Worm (Caenorhabditis elegans) whole organism, mixed stage, embryonic: ENCODE results near the gene C03C10.5.

Source experiments
- bed-3 ChIP-seq: fragments of 200-800 bp; sonication (Bioruptor generic); optimal IDR thresholded peaks from 3 replicates; lab custom pipeline; 2018; ENCODE audit warnings: mild to moderate bottlenecking, missing genetic modification characterization, moderate library complexity, missing compliant biosample characterization
- ces-1 ChIP-seq: fragments of 150-350 bp; optimal IDR thresholded peaks from 2 replicates; lab custom pipeline; 2014; ENCODE audit warnings: missing biosample characterization, missing genetic modification reagents, missing genetic modification characterization
- drap-1 ChIP-seq: fragments of 200-800 bp; sonication (Bioruptor generic); optimal IDR thresholded peaks from 3 replicates; lab custom pipeline; 2018; ENCODE audit warnings: mild to moderate bottlenecking, missing genetic modification characterization, missing compliant biosample characterization
- elt-1 ChIP-seq: sonication (generic microtip); optimal IDR thresholded peaks from 2 replicates; lab custom pipeline; 2017; ENCODE audit warnings: missing genetic modification characterization, mild to moderate bottlenecking, missing compliant biosample characterization, antibody characterized with exemption, moderate library complexity, borderline replicate concordance; ENCODE audit not compliant: insufficient read depth
- elt-3 ChIP-seq: fragments of 150-350 bp; optimal IDR thresholded peaks from 2 replicates; lab custom pipeline; 2014; ENCODE audit warnings: missing biosample characterization, missing genetic modification characterization
- flh-1 ChIP-seq: fragments of 200-800 bp; sonication (Bioruptor generic); optimal IDR thresholded peaks from 2 replicates; lab custom pipeline; 2018; ENCODE audit warnings: mild to moderate bottlenecking, missing genetic modification characterization, moderate library complexity, missing compliant biosample characterization
- ham-2 ChIP-seq: fragments of 200-800 bp; sonication (Bioruptor generic); optimal IDR thresholded peaks from 2 replicates; lab custom pipeline; 2018; ENCODE audit warnings: mild to moderate bottlenecking, missing genetic modification characterization, missing compliant biosample characterization
- hlh-1 ChIP-seq: fragments of 150-350 bp; optimal IDR thresholded peaks from 2 replicates; lab custom pipeline; 2014; ENCODE audit warnings: missing biosample characterization, missing genetic modification reagents, missing genetic modification characterization
- lsy-2 ChIP-seq: fragments of 150-350 bp; optimal IDR thresholded peaks from 2 replicates; lab custom pipeline; 2014; ENCODE audit warnings: missing biosample characterization, missing genetic modification characterization
- mab-5 ChIP-seq: fragments of 150-350 bp; optimal IDR thresholded peaks from 2 replicates; lab custom pipeline; 2014; ENCODE audit warnings: missing biosample characterization, missing genetic modification characterization
- mep-1 ChIP-seq: fragments of 150-350 bp; optimal IDR thresholded peaks from 2 replicates; lab custom pipeline; 2017; ENCODE audit warnings: missing biosample characterization, missing genetic modification reagents, missing genetic modification characterization, inconsistent platforms
- nhr-2 ChIP-seq: fragments of 150-350 bp; optimal IDR thresholded peaks from 2 replicates; lab custom pipeline; 2014; ENCODE audit warnings: missing biosample characterization, missing genetic modification characterization
- nhr-237 ChIP-seq: fragments of 150-350 bp; optimal IDR thresholded peaks from 2 replicates; lab custom pipeline; 2014; ENCODE audit warnings: missing biosample characterization, missing genetic modification characterization
- nhr-28 ChIP-seq: fragments of 150-350 bp; optimal IDR thresholded peaks from 2 replicates; lab custom pipeline; 2014; ENCODE audit warnings: missing biosample characterization, missing genetic modification characterization
- pha-4 ChIP-seq: fragments of 150-350 bp; optimal IDR thresholded peaks from 2 replicates; lab custom pipeline; 2018; ENCODE audit warnings: missing biosample characterization, missing genetic modification reagents, missing genetic modification characterization
- snpc-4 ChIP-seq: fragments of 150-350 bp; optimal IDR thresholded peaks from 2 replicates; lab custom pipeline; 2014; ENCODE audit warnings: missing biosample characterization, missing genetic modification characterization
- sptf-1 ChIP-seq: sonication (generic microtip); optimal IDR thresholded peaks from 2 replicates; lab custom pipeline; 2017; ENCODE audit warnings: mild to moderate bottlenecking, missing genetic modification characterization, moderate library complexity, missing compliant biosample characterization
- unc-120 ChIP-seq: sonication (generic microtip); optimal IDR thresholded peaks from 2 replicates; lab custom pipeline; 2017; ENCODE audit warnings: missing genetic modification characterization, missing compliant biosample characterization; ENCODE audit not compliant: poor library complexity, severe bottlenecking
- unc-62 ChIP-seq: fragments of 150-350 bp; optimal IDR thresholded peaks from 2 replicates; lab custom pipeline; 2014; ENCODE audit warnings: missing biosample characterization, missing genetic modification reagents, missing genetic modification characterization
- zip-8 ChIP-seq: fragments of 150-350 bp; optimal IDR thresholded peaks from 2 replicates; lab custom pipeline; 2014; ENCODE audit warnings: missing biosample characterization, missing genetic modification characterization

Gene C03C10.5

DNA sequence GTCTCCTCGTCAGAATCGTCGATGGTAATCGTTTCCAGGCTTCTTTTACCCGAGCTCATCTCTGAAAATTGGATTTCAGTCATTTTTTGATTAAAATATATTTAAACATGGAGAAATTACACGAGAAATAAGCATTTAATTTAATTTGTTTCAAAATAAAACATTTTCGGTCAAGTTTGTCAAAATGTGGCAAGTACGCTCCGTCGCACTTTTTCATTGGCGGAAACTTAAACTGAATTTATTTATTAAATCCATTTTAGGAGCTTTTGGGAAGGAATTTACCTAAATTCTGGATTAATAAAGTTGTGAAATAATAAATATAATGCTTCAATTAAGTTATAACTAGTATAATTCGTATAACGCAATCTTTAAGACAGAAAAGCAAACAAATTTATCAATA, 34.0 kb downstream of the C03C10.5 start, which contains the start of gene rcq-5:
Gene rcq-5, minus strand, starts transcription at position 83 of the 400 bp plus-strand sequence.
- no peak for TF ChIP-seq nhr-237 (tag; lab: Kevin White, UChicago)
- no peak for TF ChIP-seq mab-5 (tag; lab: Kevin White, UChicago)
- no peak for TF ChIP-seq unc-120
- peak; percentile 19 for TF ChIP-seq mep-1 (tag; lab: Kevin White, UChicago)
- TF ChIP-seq flh-1 (GFP tag; lab: Kevin White, UChicago) = no peak
- TF ChIP-seq ces-1 = peak; percentile 76
- no peak for TF ChIP-seq pha-4
- TF ChIP-seq nhr-28 (tag; lab: Kevin White, UChicago) = no peak
- no peak for TF ChIP-seq ham-2 (GFP tag; lab: Kevin White, UChicago)
- no peak for TF ChIP-seq elt-3 (tag; lab: Kevin White, UChicago)
- TF ChIP-seq sptf-1 (tag; lab: Kevin White, UChicago) = no peak
- TF ChIP-seq lsy-2 (tag; lab: Kevin White, UChicago) = peak; percentile 44

DNA sequence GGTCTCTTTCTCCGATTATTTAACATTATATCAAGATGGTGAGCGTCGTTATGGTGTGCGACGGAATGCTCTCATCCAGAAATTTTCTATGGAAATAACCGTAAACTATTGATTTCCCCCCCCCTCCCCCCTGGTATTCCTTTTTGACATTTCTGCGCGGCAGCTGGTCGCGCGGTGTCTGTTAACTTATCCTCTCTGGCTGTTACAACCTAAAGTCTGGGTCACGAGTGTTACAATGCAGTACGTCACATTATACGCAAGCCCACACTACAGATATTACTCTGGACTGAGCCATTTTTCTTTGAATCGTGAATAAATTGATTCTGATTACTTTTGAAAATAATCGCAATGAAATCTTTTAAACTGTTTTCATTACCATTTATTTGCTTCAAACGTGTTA, 42.8 kb downstream of the C03C10.5 start:
- no peak for TF ChIP-seq snpc-4 (tag; lab: Kevin White, UChicago)
- peak; percentile 96 for TF ChIP-seq hlh-1

DNA sequence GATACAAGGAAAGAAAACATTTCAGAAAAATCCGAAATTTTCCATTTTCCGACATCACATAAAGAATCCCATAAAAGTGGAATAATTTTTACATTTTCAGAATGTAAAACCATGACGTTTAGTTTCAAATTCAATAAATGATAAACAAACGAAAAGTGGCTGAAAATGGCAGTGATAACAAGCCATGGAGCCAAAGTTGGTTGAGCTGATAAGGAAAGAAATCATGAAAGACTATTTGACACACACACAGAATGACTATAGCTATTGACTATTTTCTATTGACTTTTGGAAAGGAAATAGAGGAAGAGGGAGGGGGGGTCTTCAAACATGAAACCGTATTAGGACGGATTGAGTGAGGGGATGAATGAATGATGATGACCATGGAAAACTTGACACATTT, 52.1 kb downstream of the C03C10.5 start:
- no peak for TF ChIP-seq drap-1
- TF ChIP-seq nhr-28 (tag; lab: Kevin White, UChicago) = no peak
- TF ChIP-seq elt-1 (tag; lab: Kevin White, UChicago) = no peak
- TF ChIP-seq unc-120 = no peak
- TF ChIP-seq zip-8 (tag; lab: Kevin White, UChicago) = no peak
- no peak for TF ChIP-seq snpc-4 (tag; lab: Kevin White, UChicago)
- no peak for TF ChIP-seq nhr-2 (tag; lab: Kevin White, UChicago)
- TF ChIP-seq hlh-1 = no peak
- no peak for TF ChIP-seq ces-1
- no peak for TF ChIP-seq bed-3 (GFP tag; lab: Kevin White, UChicago)
- no peak for TF ChIP-seq unc-62 (GFP tag; lab: Kevin White, UChicago)
